Worm (Caenorhabditis elegans) whole organism, L4 larva: Measurements from ENCODE around the gene F47B8.14.

ENCODE experiments used
- F26F4.8 ChIP-seq: fragments of 200-800 bp; sonication (Bioruptor generic); conservative IDR thresholded peaks from 2 replicates; pipeline ENCODE4 v1.3.6; 2022; ENCODE audit warnings: missing genetic modification characterization, missing compliant biosample characterization
- F49E8.2 ChIP-seq: sonication (generic microtip); optimal IDR thresholded peaks from 2 replicates; lab custom pipeline; 2016; ENCODE audit warnings: missing compliant biosample characterization, mild to moderate bottlenecking, missing genetic modification characterization, borderline replicate concordance
- T20F7.1 ChIP-seq: fragments of 200-800 bp; sonication (Bioruptor generic); optimal IDR thresholded peaks from 2 replicates; lab custom pipeline; 2018; ENCODE audit warnings: mild to moderate bottlenecking, missing genetic modification characterization, missing compliant biosample characterization
- aha-1 ChIP-seq: fragments of 150-350 bp; peaks from one replicate; lab custom pipeline; 2014; ENCODE audit warnings: missing biosample characterization, missing genetic modification characterization
- aly-2 ChIP-seq: sonication (generic microtip); optimal IDR thresholded peaks from 2 replicates; lab custom pipeline; 2018; ENCODE audit warnings: missing biosample characterization, missing genetic modification characterization
- attf-4 ChIP-seq: sonication (generic microtip); optimal IDR thresholded peaks from 3 replicates; lab custom pipeline; 2017; ENCODE audit warnings: missing biosample characterization, missing genetic modification characterization
- ceh-32 ChIP-seq: sonication (generic microtip); optimal IDR thresholded peaks from 2 replicates; lab custom pipeline; 2016; ENCODE audit warnings: mild to moderate bottlenecking, missing genetic modification characterization, missing compliant biosample characterization; ENCODE audit not compliant: poor library complexity
- ceh-44 ChIP-seq: fragments of 200-800 bp; sonication (Bioruptor generic); IDR thresholded peaks from 2 replicates; pipeline ENCODE4 v1.3.6; 2022; ENCODE audit warnings: missing genetic modification reagents, missing genetic modification characterization, missing compliant biosample characterization
- ceh-82 ChIP-seq: sonication (generic microtip); optimal IDR thresholded peaks from 2 replicates; lab custom pipeline; 2017; ENCODE audit warnings: missing biosample characterization, missing genetic modification characterization
- ces-1 ChIP-seq: fragments of 150-350 bp; sonication (generic microtip); optimal IDR thresholded peaks from 4 replicates; lab custom pipeline; 2014; ENCODE audit warnings: missing biosample characterization, missing genetic modification reagents, missing genetic modification characterization
- ctbp-1 ChIP-seq: fragments of 200-800 bp; sonication (Bioruptor generic); IDR thresholded peaks from 2 replicates; pipeline ENCODE4 v1.3.6; 2022; ENCODE audit warnings: missing genetic modification reagents, missing genetic modification characterization, missing compliant biosample characterization
- daf-12 ChIP-seq: fragments of 150-350 bp; optimal IDR thresholded peaks from 2 replicates; lab custom pipeline; 2014; ENCODE audit warnings: missing biosample characterization, missing genetic modification reagents, missing genetic modification characterization
- daf-16 ChIP-seq, 3 experiments: sonication (generic microtip); optimal IDR thresholded peaks; 2 replicates each; lab custom pipeline; 2016 to 2017; ENCODE audit warnings: missing genetic modification characterization in 3 of 3, missing genetic modification reagents in 3 of 3, mild to moderate bottlenecking in 2 of 3, missing compliant biosample characterization in 2 of 3, missing biosample characterization in 1 of 3, moderate library complexity in 1 of 3
- daf-8 ChIP-seq: fragments of 200-800 bp; sonication (Bioruptor generic); IDR thresholded peaks from 2 replicates; pipeline ENCODE4 v1.3.6; 2022; ENCODE audit warnings: missing genetic modification characterization, missing compliant biosample characterization
- dpl-1 ChIP-seq: fragments of 150-350 bp; optimal IDR thresholded peaks from 2 replicates; lab custom pipeline; 2014; ENCODE audit warnings: missing biosample characterization, missing genetic modification reagents, missing genetic modification characterization
- duxl-1 ChIP-seq: sonication (generic microtip); optimal IDR thresholded peaks from 2 replicates; lab custom pipeline; 2016; ENCODE audit warnings: mild to moderate bottlenecking, missing genetic modification characterization, moderate library complexity, missing compliant biosample characterization; ENCODE audit not compliant: poor library complexity
- dve-1 ChIP-seq: sonication (generic microtip); optimal IDR thresholded peaks from 2 replicates; lab custom pipeline; 2017; ENCODE audit warnings: antibody characterized with exemption, mild to moderate bottlenecking, missing genetic modification characterization, missing compliant biosample characterization; ENCODE audit not compliant: insufficient read depth
- fkh-10 ChIP-seq: fragments of 150-350 bp; optimal IDR thresholded peaks from 2 replicates; lab custom pipeline; 2014; ENCODE audit warnings: missing biosample characterization, missing genetic modification reagents, missing genetic modification characterization
- gei-8 ChIP-seq: fragments of 200-800 bp; sonication (Bioruptor generic); optimal IDR thresholded peaks from 2 replicates; lab custom pipeline; 2018; ENCODE audit warnings: mild to moderate bottlenecking, missing genetic modification characterization, missing compliant biosample characterization
- jun-1 ChIP-seq: fragments of 150-350 bp; optimal IDR thresholded peaks from 2 replicates; lab custom pipeline; 2014; ENCODE audit warnings: missing biosample characterization, missing genetic modification reagents, missing genetic modification characterization
- lin-1 ChIP-seq: fragments of 200-800 bp; sonication (Bioruptor generic); IDR thresholded peaks from 2 replicates; pipeline ENCODE4 v1.3.6; 2022; ENCODE audit warnings: missing genetic modification reagents, missing genetic modification characterization, missing compliant biosample characterization
- lin-39 ChIP-seq: fragments of 150-350 bp; optimal IDR thresholded peaks from 2 replicates; lab custom pipeline; 2014; ENCODE audit warnings: missing biosample characterization, missing genetic modification reagents, missing genetic modification characterization
- lir-3 ChIP-seq: sonication (generic microtip); optimal IDR thresholded peaks from 2 replicates; lab custom pipeline; 2016; ENCODE audit warnings: mild to moderate bottlenecking, missing genetic modification characterization, missing compliant biosample characterization
- madf-5 ChIP-seq, 2 experiments: fragments of 200-800 bp; sonication (Bioruptor generic); IDR thresholded peaks; 2 replicates each; pipeline ENCODE4 v1.3.6; 2022; ENCODE audit warnings: missing compliant biosample characterization in 2 of 2, missing genetic modification characterization in 2 of 2
- mdl-1 ChIP-seq, 2 experiments: fragments of 150-350 bp in 1 of 2; sonication (generic microtip) in 1 of 2; optimal IDR thresholded peaks; 2 replicates each; lab custom pipeline; 2014 to 2017; ENCODE audit warnings: missing biosample characterization in 2 of 2, missing genetic modification characterization in 2 of 2
- mdt-29 ChIP-seq: fragments of 200-800 bp; sonication (Bioruptor generic); IDR thresholded peaks from 2 replicates; pipeline ENCODE4 v1.3.6; 2022; ENCODE audit warnings: missing genetic modification reagents, missing genetic modification characterization, missing compliant biosample characterization
- mep-1 ChIP-seq: fragments of 150-350 bp; sonication (generic microtip); optimal IDR thresholded peaks from 3 replicates; lab custom pipeline; 2014; ENCODE audit warnings: missing biosample characterization, missing genetic modification characterization
- mes-2 ChIP-seq: sonication (generic microtip); optimal IDR thresholded peaks from 2 replicates; lab custom pipeline; 2016; ENCODE audit warnings: missing genotype, mild to moderate bottlenecking, missing genetic modification characterization, missing compliant biosample characterization; ENCODE audit not compliant: poor library complexity, severe bottlenecking
- mxl-2 ChIP-seq: fragments of 200-800 bp; sonication (Bioruptor generic); conservative IDR thresholded peaks from 2 replicates; pipeline ENCODE4 v1.3.6; 2022; ENCODE audit warnings: missing genetic modification reagents, missing genetic modification characterization, missing compliant biosample characterization
- mxl-3 ChIP-seq: fragments of 200-800 bp; sonication (Bioruptor generic); optimal IDR thresholded peaks from 2 replicates; lab custom pipeline; 2018; ENCODE audit warnings: mild to moderate bottlenecking, missing genetic modification characterization, missing compliant biosample characterization
- nhr-25 ChIP-seq: sonication (generic microtip); optimal IDR thresholded peaks from 2 replicates; lab custom pipeline; 2017; ENCODE audit warnings: missing genetic modification characterization, mild to moderate bottlenecking, missing compliant biosample characterization, antibody characterized with exemption, moderate library complexity, borderline replicate concordance; ENCODE audit not compliant: insufficient read depth
- nhr-42 ChIP-seq: fragments of 200-800 bp; sonication (Bioruptor generic); IDR thresholded peaks from 2 replicates; pipeline ENCODE4 v1.3.6; 2022; ENCODE audit warnings: missing genetic modification characterization, missing compliant biosample characterization
- nhr-76 ChIP-seq: fragments of 150-350 bp; optimal IDR thresholded peaks from 2 replicates; lab custom pipeline; 2014; ENCODE audit warnings: missing biosample characterization, missing genetic modification characterization
- php-3 ChIP-seq: fragments of 200-800 bp; sonication (Bioruptor generic); IDR thresholded peaks from 2 replicates; pipeline ENCODE4 v1.3.6; 2022; ENCODE audit warnings: missing genetic modification reagents, missing genetic modification characterization, missing compliant biosample characterization
- pqm-1 ChIP-seq: sonication (generic microtip); optimal IDR thresholded peaks from 2 replicates; lab custom pipeline; 2017; ENCODE audit warnings: missing biosample characterization, missing genetic modification characterization
- sdz-12 ChIP-seq: fragments of 200-800 bp; sonication (Bioruptor generic); optimal IDR thresholded peaks from 2 replicates; lab custom pipeline; 2018; ENCODE audit warnings: mild to moderate bottlenecking, missing genetic modification characterization, missing compliant biosample characterization
- snpc-1.2 ChIP-seq: fragments of 200-800 bp; sonication (Bioruptor generic); IDR thresholded peaks from 2 replicates; pipeline ENCODE4 v1.3.6; 2022; ENCODE audit warnings: missing genetic modification reagents, missing genetic modification characterization, missing compliant biosample characterization
- snpc-4 ChIP-seq: fragments of 150-350 bp; optimal IDR thresholded peaks from 2 replicates; lab custom pipeline; 2014; ENCODE audit warnings: missing biosample characterization, missing genetic modification characterization
- spr-3 ChIP-seq: fragments of 200-800 bp; sonication (Bioruptor generic); optimal IDR thresholded peaks from 2 replicates; lab custom pipeline; 2018; ENCODE audit warnings: mild to moderate bottlenecking, missing genetic modification characterization, missing compliant biosample characterization
- unc-130 ChIP-seq: sonication (generic microtip); optimal IDR thresholded peaks from 2 replicates; lab custom pipeline; 2016; ENCODE audit warnings: missing genetic modification reagents, missing genetic modification characterization, missing compliant biosample characterization
- unc-39 ChIP-seq: sonication (generic microtip); optimal IDR thresholded peaks from 2 replicates; lab custom pipeline; 2017; ENCODE audit warnings: missing biosample characterization, missing genetic modification characterization
- unc-62 ChIP-seq, 3 experiments: fragments of 150-350 bp in 1 of 3; sonication (generic microtip); optimal IDR thresholded peaks in 2 of 3; peaks in 1 of 3; 1 replicate in 1 of 3; 2 replicates in 2 of 3; lab custom pipeline; 2014 to 2017; ENCODE audit warnings: missing biosample characterization in 3 of 3, missing genetic modification characterization in 3 of 3, missing genetic modification reagents in 3 of 3, missing genotype in 1 of 3
- vab-7 ChIP-seq: fragments of 200-800 bp; sonication (Bioruptor generic); IDR thresholded peaks from 2 replicates; pipeline ENCODE4 v1.3.6; 2022; ENCODE audit warnings: missing genetic modification reagents, missing genetic modification characterization, missing compliant biosample characterization
- zfp-2 ChIP-seq: sonication (generic microtip); optimal IDR thresholded peaks from 2 replicates; lab custom pipeline; 2016; ENCODE audit warnings: mild to moderate bottlenecking, missing genetic modification characterization, missing compliant biosample characterization
- zfp-3 ChIP-seq: fragments of 200-800 bp; sonication (Bioruptor generic); conservative IDR thresholded peaks from 2 replicates; pipeline ENCODE4 v1.3.6; 2022; ENCODE audit warnings: missing genetic modification reagents, missing genetic modification characterization, missing compliant biosample characterization
- zip-11 ChIP-seq: fragments of 200-800 bp; sonication (Bioruptor generic); IDR thresholded peaks from 2 replicates; pipeline ENCODE4 v1.3.6; 2022; ENCODE audit warnings: missing genetic modification characterization, missing compliant biosample characterization
- zip-2 ChIP-seq: fragments of 150-350 bp; optimal IDR thresholded peaks from 2 replicates; lab custom pipeline; 2014; ENCODE audit warnings: missing biosample characterization, missing genetic modification characterization
- ztf-11 ChIP-seq: fragments of 150-350 bp; optimal IDR thresholded peaks from 2 replicates; lab custom pipeline; 2014; ENCODE audit warnings: missing biosample characterization, missing genetic modification characterization
- ztf-7 ChIP-seq: fragments of 150-350 bp; optimal IDR thresholded peaks from 2 replicates; lab custom pipeline; 2014; ENCODE audit warnings: missing biosample characterization, missing genetic modification characterization

F47B8.14 gene

DNA sequence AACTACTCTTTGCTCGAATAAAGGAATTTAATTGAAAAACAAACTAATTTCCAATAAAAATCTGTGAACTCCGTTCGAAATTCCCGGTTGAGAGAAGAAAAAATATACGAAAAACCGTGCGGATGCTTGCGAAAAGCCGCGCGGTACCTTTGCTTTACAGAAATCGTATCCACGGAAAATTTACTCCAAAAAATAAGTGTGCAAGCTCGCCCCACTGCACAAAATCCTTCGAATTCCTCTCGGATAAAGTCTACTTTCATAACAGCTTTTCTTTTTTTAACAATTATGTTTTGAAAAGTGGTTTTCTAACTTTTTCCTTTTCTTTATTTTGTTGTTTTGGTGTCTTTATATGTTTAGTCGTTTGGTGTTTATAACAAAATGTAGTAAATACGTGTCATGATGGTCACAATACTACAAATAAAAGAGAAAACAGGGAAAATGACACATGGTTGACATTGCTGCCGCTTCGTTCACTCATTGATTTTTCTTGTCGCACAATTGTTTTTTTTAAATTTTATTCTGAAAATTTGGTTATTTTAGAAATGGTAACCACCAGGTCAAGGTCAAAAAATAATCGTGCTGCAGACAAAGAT is 27.0 kb downstream of the F47B8.14 start, which contains the start of gene cept-2 (continued):
- peak; percentile 50 for TF ChIP-seq mxl-3 (GFP tag; lab: Kevin White, UChicago)
- TF ChIP-seq daf-8 (GFP tag; lab: Robert Waterston, UW) = no peak
- no peak for TF ChIP-seq madf-5 (GFP tag; IDR thresholded peaks at IDR 0.05; lab: Robert Waterston, UW)
- TF ChIP-seq spr-3 = no peak
- no peak for TF ChIP-seq unc-62 (GFP tag; optimal IDR thresholded peaks at IDR 0.05 in 1 of 2; lab: Kevin White, UChicago)
- TF ChIP-seq unc-62 (tag; optimal IDR thresholded peaks at IDR 0.05; lab: Kevin White, UChicago) = no peak
- TF ChIP-seq jun-1 = no peak
- no peak for TF ChIP-seq daf-12
- TF ChIP-seq aly-2 (tag; lab: Kevin White, UChicago) = no peak
- no peak for TF ChIP-seq sdz-12 (GFP tag; lab: Kevin White, UChicago)
- peak; percentile 58; the same call in 1 of the 2 replicates for TF ChIP-seq snpc-1.2 (GFP tag; lab: Robert Waterston, UW)
- no peak for TF ChIP-seq ceh-82 (tag; lab: Kevin White, UChicago)
- no peak for TF ChIP-seq daf-16 (GFP tag; optimal IDR thresholded peaks at IDR 0.05; lab: Kevin White, UChicago)
- peak; percentile 69 for TF ChIP-seq daf-16 (tag; optimal IDR thresholded peaks at IDR 0.05; lab: Kevin White, UChicago)
- peak; percentile 80 for TF ChIP-seq unc-130 (GFP tag; lab: Kevin White, UChicago)
- TF ChIP-seq unc-39 (tag; lab: Kevin White, UChicago) = no peak
- TF ChIP-seq dpl-1 (GFP tag; lab: Kevin White, UChicago) = peak; percentile 89
- TF ChIP-seq ztf-11 (tag; lab: Kevin White, UChicago) = no peak
- TF ChIP-seq ctbp-1 (GFP tag; lab: Robert Waterston, UW) = peak; percentile 77
- TF ChIP-seq zip-11 (GFP tag; lab: Robert Waterston, UW) = no peak
- peak; percentile 38 for TF ChIP-seq ces-1 (GFP tag; lab: Kevin White, UChicago)
- peak; percentile 94 for TF ChIP-seq fkh-10 (GFP tag; lab: Kevin White, UChicago)
- TF ChIP-seq lin-1 (GFP tag; lab: Robert Waterston, UW) = no peak
- peak; percentile 85 for TF ChIP-seq nhr-42 (GFP tag; lab: Robert Waterston, UW)
- peak; percentile 59 for TF ChIP-seq zip-2 (tag; lab: Kevin White, UChicago)
- no peak for TF ChIP-seq mep-1 (tag; lab: Kevin White, UChicago)
- TF ChIP-seq zfp-3 (GFP tag; lab: Robert Waterston, UW) = 0 out of 2 replicates have a peak, but pooled peaks have one; percentile 48
- TF ChIP-seq lir-3 (tag; lab: Kevin White, UChicago) = no peak
- TF ChIP-seq gei-8 (GFP tag; lab: Kevin White, UChicago) = no peak
- TF ChIP-seq ceh-44 (GFP tag; lab: Robert Waterston, UW) = peak; percentile 74; the same call in 1 of the 2 replicates
- no peak for TF ChIP-seq attf-4
- no peak for TF ChIP-seq lin-39 (tag; lab: Kevin White, UChicago)
- no peak for TF ChIP-seq mxl-2 (GFP tag; lab: Robert Waterston, UW)
- peak; percentile 86 for TF ChIP-seq T20F7.1 (GFP tag; lab: Kevin White, UChicago)
- peak; percentile 99 for TF ChIP-seq mes-2 (tag; lab: Kevin White, UChicago)
- peak; percentile 97 for TF ChIP-seq dve-1
- TF ChIP-seq nhr-76 = no peak
- TF ChIP-seq mdl-1 (tag; optimal IDR thresholded peaks at IDR 0.05; lab: Kevin White, UChicago) = peak; percentile 35 to 57
- no peak for TF ChIP-seq F26F4.8
- peak; percentile 79 for TF ChIP-seq vab-7 (GFP tag; lab: Robert Waterston, UW)
- TF ChIP-seq ztf-7 = no peak
- no peak for TF ChIP-seq mdt-29 (GFP tag; lab: Robert Waterston, UW)
- no peak for TF ChIP-seq ceh-32
- TF ChIP-seq pqm-1 (tag; lab: Kevin White, UChicago) = no peak
- TF ChIP-seq nhr-25 (tag; lab: Kevin White, UChicago) = peak; percentile 15
- peak; percentile 97 for TF ChIP-seq aha-1 (tag; lab: Kevin White, UChicago)
- peak; percentile 92 for TF ChIP-seq duxl-1 (tag; lab: Kevin White, UChicago)
- peak; percentile 64 for TF ChIP-seq snpc-4 (tag; lab: Kevin White, UChicago)
- TF ChIP-seq F49E8.2 = peak; percentile 63
- TF ChIP-seq php-3 (GFP tag; lab: Robert Waterston, UW) = peak; percentile 53; the same call in 1 of the 2 replicates
- TF ChIP-seq zfp-2 = peak; percentile 70
